Fruit fly (Drosophila melanogaster) whole organism, embryonic: ENCODE data around the gene CG43799.

ENCODE experiments used
- Atf-2 ChIP-seq: fragments of 200-800 bp; sonication (Bioruptor generic); optimal IDR thresholded peaks from 2 replicates; lab custom pipeline; 2016; ENCODE audit warnings: missing biosample characterization, missing genetic modification characterization
- Atf6 ChIP-seq: fragments of 200-800 bp; sonication (Bioruptor generic); IDR thresholded peaks from 2 replicates; pipeline ENCODE4 v1.3.6; 2022; ENCODE audit warnings: missing biosample characterization, missing genetic modification characterization
- Awh ChIP-seq: fragments of 200-800 bp; sonication (Bioruptor generic); IDR thresholded peaks from 2 replicates; pipeline ENCODE4, ENCODE4 v1.3.6; 2022; ENCODE audit warnings: missing biosample characterization, missing genetic modification characterization
- BtbVII ChIP-seq: fragments of 200-800 bp; sonication (Bioruptor generic); optimal IDR thresholded peaks from 3 replicates; lab custom pipeline; 2017; ENCODE audit warnings: missing biosample characterization, mild to moderate bottlenecking, missing genetic modification characterization
- CG10543 ChIP-seq: fragments of 200-800 bp; sonication (Bioruptor generic); optimal IDR thresholded peaks from 3 replicates; lab custom pipeline; 2017; ENCODE audit warnings: missing biosample characterization, mild to moderate bottlenecking, missing genetic modification characterization, moderate library complexity
- CG10654 ChIP-seq: fragments of 200-800 bp; sonication (Bioruptor generic); optimal IDR thresholded peaks from 2 replicates; lab custom pipeline; 2016; ENCODE audit warnings: missing biosample characterization, missing genetic modification characterization
- CG11093 ChIP-seq: fragments of 200-800 bp; sonication (Bioruptor generic); IDR thresholded peaks from 3 replicates; pipeline ENCODE4 v1.3.6; 2022; ENCODE audit warnings: missing biosample characterization, missing genetic modification characterization
- CG11695 ChIP-seq: fragments of 200-800 bp; sonication (Bioruptor generic); IDR thresholded peaks from 3 replicates; pipeline ENCODE4 v1.3.6; 2022; ENCODE audit warnings: missing biosample characterization, missing genetic modification characterization
- CG12071 ChIP-seq: fragments of 200-800 bp; sonication (Bioruptor generic); optimal IDR thresholded peaks from 3 replicates; lab custom pipeline; 2018; ENCODE audit warnings: missing biosample characterization, mild to moderate bottlenecking, missing genetic modification characterization
- CG12391 ChIP-seq: fragments of 200-800 bp; sonication (Bioruptor generic); optimal IDR thresholded peaks from 3 replicates; lab custom pipeline; 2018; ENCODE audit warnings: missing biosample characterization, mild to moderate bottlenecking, missing genetic modification characterization, moderate library complexity
- CG12769 ChIP-seq: fragments of 200-800 bp; sonication (Bioruptor generic); optimal IDR thresholded peaks from 2 replicates; lab custom pipeline; 2019; ENCODE audit warnings: missing biosample characterization, mild to moderate bottlenecking, missing genetic modification characterization, moderate library complexity
- CG13894 ChIP-seq: fragments of 200-800 bp; sonication (Bioruptor generic); optimal IDR thresholded peaks from 3 replicates; lab custom pipeline; 2018; ENCODE audit warnings: missing biosample characterization, mild to moderate bottlenecking, missing genetic modification characterization, moderate library complexity
- CG1603 ChIP-seq: fragments of 200-800 bp; sonication (Bioruptor generic); optimal IDR thresholded peaks from 2 replicates; lab custom pipeline; 2019; ENCODE audit warnings: missing biosample characterization, mild to moderate bottlenecking, missing genetic modification characterization, moderate library complexity
- CG18764 ChIP-seq: fragments of 200-800 bp; sonication (Bioruptor generic); optimal IDR thresholded peaks from 3 replicates; lab custom pipeline; 2016; ENCODE audit warnings: missing biosample characterization, missing genetic modification characterization
- CG2199 ChIP-seq: fragments of 200-800 bp; sonication (Bioruptor generic); IDR thresholded peaks from 3 replicates; pipeline ENCODE4 v1.3.6; 2022; ENCODE audit warnings: missing biosample characterization, missing genetic modification characterization
- CG30403 ChIP-seq: fragments of 200-800 bp; sonication (Bioruptor generic); optimal IDR thresholded peaks from 3 replicates; lab custom pipeline; 2016; ENCODE audit warnings: missing biosample characterization, missing genetic modification characterization
- CG34376 ChIP-seq: fragments of 200-800 bp; sonication (Bioruptor generic); optimal IDR thresholded peaks from 2 replicates; lab custom pipeline; 2018; ENCODE audit warnings: missing biosample characterization, mild to moderate bottlenecking, missing genetic modification characterization
- CG42726 ChIP-seq: fragments of 200-800 bp; sonication (Bioruptor generic); IDR thresholded peaks from 2 replicates; pipeline ENCODE4 v1.3.6; 2022; ENCODE audit warnings: missing biosample characterization, missing genetic modification characterization; ENCODE audit not compliant: partially characterized antibody
- CG6683 ChIP-seq: fragments of 200-800 bp; sonication (Bioruptor generic); optimal IDR thresholded peaks from 2 replicates; lab custom pipeline; 2017; ENCODE audit warnings: missing biosample characterization, mild to moderate bottlenecking, missing genetic modification characterization, missing genetic modification reagents
- CG8388 ChIP-seq: fragments of 200-800 bp; sonication (Bioruptor generic); optimal IDR thresholded peaks from 2 replicates; lab custom pipeline; 2019; ENCODE audit warnings: missing biosample characterization, mild to moderate bottlenecking, missing genetic modification characterization, moderate library complexity
- CG9932 ChIP-seq: fragments of 200-800 bp; sonication (Bioruptor generic); IDR thresholded peaks from 2 replicates; pipeline ENCODE4 v1.3.6; 2022; ENCODE audit warnings: missing biosample characterization, missing genetic modification characterization
- Eip74EF ChIP-seq, 2 experiments: fragments of 200-800 bp in 1 of 2; fragments of >200 bp in 1 of 2; sonication (Bioruptor generic) in 1 of 2; optimal IDR thresholded peaks; 2 replicates each; lab custom pipeline; 2017 to 2019; ENCODE audit warnings: missing biosample characterization in 2 of 2, missing genetic modification characterization in 2 of 2, mild to moderate bottlenecking in 1 of 2, moderate library complexity in 1 of 2
- Elba2 ChIP-seq: fragments of 200-800 bp; sonication (Bioruptor generic); optimal IDR thresholded peaks from 3 replicates; lab custom pipeline; 2016; ENCODE audit warnings: missing biosample characterization, missing genetic modification characterization
- Hr51 ChIP-seq, 2 experiments: fragments of 200-800 bp; sonication (Bioruptor generic); optimal IDR thresholded peaks; 2 replicates in 1 of 2; 3 replicates in 1 of 2; lab custom pipeline; 2016 to 2018; ENCODE audit warnings: missing biosample characterization in 2 of 2, missing genetic modification characterization in 2 of 2, mild to moderate bottlenecking in 1 of 2, moderate library complexity in 1 of 2
- Myb ChIP-seq: fragments of 200-800 bp; sonication (Bioruptor generic); optimal IDR thresholded peaks from 2 replicates; lab custom pipeline; 2016; ENCODE audit warnings: missing biosample characterization, missing genetic modification characterization
- Nf-YC ChIP-seq: fragments of 200-800 bp; optimal IDR thresholded peaks from 3 replicates; lab custom pipeline; 2019; ENCODE audit warnings: missing biosample characterization, mild to moderate bottlenecking, missing genetic modification characterization, moderate library complexity
- Pdp1 ChIP-seq, 2 experiments: fragments of 200-800 bp; sonication (Bioruptor generic); optimal IDR thresholded peaks; 3 replicates each; lab custom pipeline; 2016; ENCODE audit warnings: missing biosample characterization in 2 of 2, missing genetic modification characterization in 2 of 2, mild to moderate bottlenecking in 1 of 2, moderate library complexity in 1 of 2
- Poxn ChIP-seq: fragments of 200-800 bp; sonication (Bioruptor generic); IDR thresholded peaks from 2 replicates; pipeline ENCODE4 v1.3.6; 2022; ENCODE audit warnings: missing biosample characterization, missing genetic modification characterization
- amos ChIP-seq: fragments of 200-800 bp; sonication (Bioruptor generic); IDR thresholded peaks from 2 replicates; pipeline ENCODE4 v1.3.6; 2022; ENCODE audit warnings: missing biosample characterization, missing genetic modification characterization; ENCODE audit not compliant: partially characterized antibody
- bowl ChIP-seq: fragments of 200-800 bp; sonication (Bioruptor generic); IDR thresholded peaks from 2 replicates; pipeline ENCODE4 v1.3.6; 2022; ENCODE audit warnings: missing biosample characterization, missing genetic modification characterization
- chinmo ChIP-seq: fragments of 200-800 bp; sonication (Bioruptor generic); IDR thresholded peaks from 4 replicates; pipeline ENCODE4 v1.3.6; 2022; ENCODE audit warnings: missing biosample characterization, missing genetic modification characterization; ENCODE audit not compliant: partially characterized antibody
- crp ChIP-seq, 2 experiments: fragments of 200-800 bp; sonication (Bioruptor generic); optimal IDR thresholded peaks; 2 replicates in 1 of 2; 3 replicates in 1 of 2; lab custom pipeline; 2017; ENCODE audit warnings: missing biosample characterization in 2 of 2, missing genetic modification characterization in 2 of 2, mild to moderate bottlenecking in 1 of 2, moderate library complexity in 1 of 2
- fd3F ChIP-seq: fragments of 200-800 bp; sonication (Bioruptor generic); optimal IDR thresholded peaks from 2 replicates; lab custom pipeline; 2018; ENCODE audit warnings: missing biosample characterization, mild to moderate bottlenecking, missing genetic modification characterization, moderate library complexity
- fd64A ChIP-seq: fragments of 200-800 bp; sonication (Bioruptor generic); optimal IDR thresholded peaks from 3 replicates; lab custom pipeline; 2018; ENCODE audit warnings: missing biosample characterization, mild to moderate bottlenecking, missing genetic modification characterization
- fd96Cb ChIP-seq: fragments of 200-800 bp; sonication (Bioruptor generic); optimal IDR thresholded peaks from 2 replicates; lab custom pipeline; 2018; ENCODE audit warnings: missing biosample characterization, mild to moderate bottlenecking, missing genetic modification characterization, moderate library complexity
- her ChIP-seq: fragments of 200-800 bp; sonication (Bioruptor generic); optimal IDR thresholded peaks from 2 replicates; lab custom pipeline; 2016; ENCODE audit warnings: missing biosample characterization, missing genetic modification characterization
- inv ChIP-seq: fragments of 200-800 bp; sonication (Bioruptor generic); IDR thresholded peaks from 2 replicates; pipeline ENCODE4 v1.3.6; 2022; ENCODE audit warnings: missing biosample characterization, missing genetic modification characterization; ENCODE audit not compliant: partially characterized antibody
- lmd ChIP-seq: fragments of 200-800 bp; sonication (Bioruptor generic); IDR thresholded peaks from 2 replicates; pipeline ENCODE4 v1.3.6; 2022; ENCODE audit warnings: missing biosample characterization, missing genetic modification characterization
- oc ChIP-seq: fragments of 200-800 bp; sonication (Bioruptor generic); optimal IDR thresholded peaks from 2 replicates; lab custom pipeline; 2018; ENCODE audit warnings: missing biosample characterization, mild to moderate bottlenecking, missing genetic modification characterization, moderate library complexity
- pum ChIP-seq: fragments of 200-800 bp; sonication (Bioruptor generic); optimal IDR thresholded peaks from 2 replicates; lab custom pipeline; 2016; ENCODE audit warnings: missing biosample characterization, missing genetic modification characterization
- schlank ChIP-seq: fragments of 200-800 bp; sonication (Bioruptor generic); optimal IDR thresholded peaks from 2 replicates; lab custom pipeline; 2018; ENCODE audit warnings: missing biosample characterization, mild to moderate bottlenecking, missing genetic modification characterization
- sd ChIP-seq: fragments of 200-800 bp; sonication (Bioruptor generic); optimal IDR thresholded peaks from 3 replicates; lab custom pipeline; 2018; ENCODE audit warnings: missing biosample characterization, mild to moderate bottlenecking, missing genetic modification characterization, moderate library complexity
- sens ChIP-seq: fragments of 200-800 bp; sonication (Bioruptor generic); peaks from one replicate; lab custom pipeline; 2016; ENCODE audit warnings: missing biosample characterization, missing genetic modification characterization
- sug ChIP-seq: fragments of 200-800 bp; optimal IDR thresholded peaks from 2 replicates; lab custom pipeline; 2019; ENCODE audit warnings: missing biosample characterization, mild to moderate bottlenecking, missing genetic modification characterization, moderate library complexity
- tll ChIP-seq, 2 experiments: fragments of 200-800 bp in 1 of 2; fragments of >200 bp in 1 of 2; sonication (Bioruptor generic) in 1 of 2; optimal IDR thresholded peaks; 2 replicates each; lab custom pipeline; 2017 to 2019; ENCODE audit warnings: missing biosample characterization in 2 of 2, missing genetic modification characterization in 2 of 2, mild to moderate bottlenecking in 1 of 2, moderate library complexity in 1 of 2
- tup ChIP-seq: fragments of 200-800 bp; sonication (Bioruptor generic); optimal IDR thresholded peaks from 2 replicates; lab custom pipeline; 2016; ENCODE audit warnings: missing biosample characterization, mild to moderate bottlenecking, missing genetic modification characterization, moderate library complexity

The CG43799 gene

DNA sequence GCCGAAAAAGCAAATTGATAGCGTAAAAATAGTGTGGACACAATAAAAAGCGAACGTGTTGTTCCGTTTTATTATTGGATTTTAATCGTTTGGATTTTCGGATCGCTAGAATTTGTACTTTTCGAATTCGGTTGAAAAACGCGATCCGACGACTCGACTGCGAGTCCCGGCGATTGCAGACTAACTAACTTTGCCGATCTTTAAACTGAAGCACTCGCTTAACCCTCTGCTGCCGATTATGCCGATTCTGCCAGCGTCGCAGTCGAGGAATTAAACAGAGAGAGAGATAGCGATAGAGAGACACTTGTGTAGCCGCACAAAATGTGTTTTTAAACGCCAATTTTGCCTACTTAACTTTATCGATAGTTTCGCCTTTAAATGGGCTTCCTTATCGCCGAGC, 12.8 kb downstream of the CG43799 start (continued):
- TF ChIP-seq tup (GFP tag; lab: Kevin White, UChicago): no peak
- no peak for TF ChIP-seq CG11695 (GFP tag; lab: Robert Waterston, UW)
- TF ChIP-seq chinmo (GFP tag; lab: Robert Waterston, UW): peak; percentile 75; the same call in 3 of the 4 replicates
- no peak for TF ChIP-seq Poxn (GFP tag; lab: Robert Waterston, UW)
- peak; percentile 88 for TF ChIP-seq CG34376 (GFP tag; lab: Kevin White, UChicago)
- no peak for TF ChIP-seq Myb
- no peak for TF ChIP-seq pum (GFP tag; lab: Kevin White, UChicago)
- TF ChIP-seq CG30403: no peak
- TF ChIP-seq CG18764 (GFP tag; lab: Kevin White, UChicago): no peak
- no peak for TF ChIP-seq CG1603
- 0 out of 2 replicates have a peak, but pooled peaks have one; percentile 30 for TF ChIP-seq Atf6 (GFP tag; lab: Robert Waterston, UW)
- TF ChIP-seq her (GFP tag; lab: Kevin White, UChicago): no peak
- TF ChIP-seq fd3F (GFP tag; lab: Kevin White, UChicago): no peak
- TF ChIP-seq CG10654 (GFP tag; lab: Kevin White, UChicago): no peak
- TF ChIP-seq CG2199: no peak
- TF ChIP-seq CG9932 (GFP tag; lab: Robert Waterston, UW): no peak
- no peak for TF ChIP-seq CG8388 (GFP tag; lab: Kevin White, UChicago)
- no peak for TF ChIP-seq Hr51 (GFP tag; optimal IDR thresholded peaks at IDR 0.05; lab: Kevin White, UChicago)
- TF ChIP-seq tll (GFP tag; optimal IDR thresholded peaks at IDR 0.05; lab: Kevin White, UChicago): no peak
- TF ChIP-seq bowl: no peak
- no peak for TF ChIP-seq inv (GFP tag; lab: Robert Waterston, UW)
- TF ChIP-seq sug (tag; lab: Kevin White, UChicago): peak; percentile 71
- no peak for TF ChIP-seq lmd
- TF ChIP-seq fd64A (GFP tag; lab: Kevin White, UChicago): no peak
- peak in 1 of 2 experiments; percentile 58 for TF ChIP-seq Pdp1 (GFP tag; optimal IDR thresholded peaks at IDR 0.05; lab: Kevin White, UChicago)
- 0 out of 2 replicates have a peak, but pooled peaks have one; percentile 17 for TF ChIP-seq CG42726 (GFP tag; lab: Robert Waterston, UW)
- no peak for TF ChIP-seq BtbVII (GFP tag; lab: Kevin White, UChicago)
- TF ChIP-seq CG12391 (tag; lab: Kevin White, UChicago): no peak
- TF ChIP-seq Elba2 (GFP tag; lab: Kevin White, UChicago): no peak
- no peak for TF ChIP-seq crp (GFP tag; optimal IDR thresholded peaks at IDR 0.05; lab: Kevin White, UChicago)
- TF ChIP-seq amos (GFP tag; lab: Robert Waterston, UW): peak; percentile 25; the same call in 1 of the 2 replicates

DNA sequence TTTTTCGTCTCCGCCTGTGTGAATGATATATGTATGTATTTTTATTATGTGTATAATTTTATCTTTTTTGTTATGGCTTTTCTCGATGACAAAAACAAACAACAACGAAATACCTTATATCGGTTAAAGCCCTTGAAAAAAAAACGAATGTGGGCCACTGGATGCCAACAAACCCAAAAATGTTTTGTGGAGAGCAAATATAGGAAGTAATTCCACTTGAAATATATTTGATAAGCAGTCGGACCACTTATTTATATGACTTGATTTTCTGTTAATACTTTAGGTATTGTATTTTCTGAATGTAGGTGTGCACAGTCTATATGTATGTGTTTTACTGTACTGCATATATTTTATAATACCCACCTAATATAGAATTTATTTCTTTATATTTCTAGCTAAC, 13.4 kb downstream of the CG43799 start:
- TF ChIP-seq Eip74EF (GFP tag; optimal IDR thresholded peaks at IDR 0.05; lab: Kevin White, UChicago) (peak in 1 of 2 experiments; percentile 84), sens (GFP tag; lab: Kevin White, UChicago) (no peak), oc (tag; lab: Kevin White, UChicago) (no peak), CG10543 (GFP tag; lab: Kevin White, UChicago) (no peak), fd96Cb (tag; lab: Kevin White, UChicago) (no peak), Awh (GFP tag; lab: Robert Waterston, UW) (no peak), Nf-YC (no peak), CG13894 (tag; lab: Kevin White, UChicago) (peak; percentile 10), sd (tag; lab: Kevin White, UChicago) (peak; percentile 87), CG12769 (tag; lab: Kevin White, UChicago) (peak; percentile 33), CG6683 (no peak), CG12071 (GFP tag; lab: Kevin White, UChicago) (no peak), Atf-2 (GFP tag; lab: Kevin White, UChicago) (no peak), CG11093 (no peak), schlank (tag; lab: Kevin White, UChicago) (no peak)
